Worm (Caenorhabditis elegans) whole organism, mixed stage, embryonic: Measurements from ENCODE around the gene cst-2.
A peak's percentile ranks its signal among the peaks of the same experiment; 100 is the strongest.

Source experiments
- M03D4.4 ChIP-seq: sonication (generic microtip); optimal IDR thresholded peaks from 2 replicates; lab custom pipeline; 2017; ENCODE audit warnings: mild to moderate bottlenecking, missing genetic modification characterization, missing compliant biosample characterization
- bed-3 ChIP-seq: fragments of 200-800 bp; sonication (Bioruptor generic); optimal IDR thresholded peaks from 3 replicates; lab custom pipeline; 2018; ENCODE audit warnings: mild to moderate bottlenecking, missing genetic modification characterization, moderate library complexity, missing compliant biosample characterization
- blmp-1 ChIP-seq: fragments of 150-350 bp; optimal IDR thresholded peaks from 2 replicates; lab custom pipeline; 2014; ENCODE audit warnings: missing biosample characterization, missing genetic modification characterization
- ceh-39 ChIP-seq: fragments of 150-350 bp; optimal IDR thresholded peaks from 2 replicates; lab custom pipeline; 2014; ENCODE audit warnings: missing biosample characterization, missing genetic modification characterization
- ceh-43 ChIP-seq: fragments of 200-800 bp; sonication (Bioruptor generic); optimal IDR thresholded peaks from 2 replicates; lab custom pipeline; 2018; ENCODE audit warnings: mild to moderate bottlenecking, missing genetic modification characterization, moderate library complexity, missing compliant biosample characterization
- ces-1 ChIP-seq: fragments of 150-350 bp; optimal IDR thresholded peaks from 2 replicates; lab custom pipeline; 2014; ENCODE audit warnings: missing biosample characterization, missing genetic modification reagents, missing genetic modification characterization
- cnd-1 ChIP-seq: fragments of 200-800 bp; sonication (Bioruptor generic); optimal IDR thresholded peaks from 2 replicates; lab custom pipeline; 2018; ENCODE audit warnings: mild to moderate bottlenecking, missing genetic modification characterization, missing compliant biosample characterization
- elt-1 ChIP-seq: sonication (generic microtip); optimal IDR thresholded peaks from 2 replicates; lab custom pipeline; 2017; ENCODE audit warnings: missing genetic modification characterization, mild to moderate bottlenecking, missing compliant biosample characterization, antibody characterized with exemption, moderate library complexity, borderline replicate concordance; ENCODE audit not compliant: insufficient read depth
- elt-3 ChIP-seq: fragments of 150-350 bp; optimal IDR thresholded peaks from 2 replicates; lab custom pipeline; 2014; ENCODE audit warnings: missing biosample characterization, missing genetic modification characterization
- flh-1 ChIP-seq: fragments of 200-800 bp; sonication (Bioruptor generic); optimal IDR thresholded peaks from 2 replicates; lab custom pipeline; 2018; ENCODE audit warnings: mild to moderate bottlenecking, missing genetic modification characterization, moderate library complexity, missing compliant biosample characterization
- ham-2 ChIP-seq: fragments of 200-800 bp; sonication (Bioruptor generic); optimal IDR thresholded peaks from 2 replicates; lab custom pipeline; 2018; ENCODE audit warnings: mild to moderate bottlenecking, missing genetic modification characterization, missing compliant biosample characterization
- hlh-1 ChIP-seq: fragments of 150-350 bp; optimal IDR thresholded peaks from 2 replicates; lab custom pipeline; 2014; ENCODE audit warnings: missing biosample characterization, missing genetic modification reagents, missing genetic modification characterization
- lin-13 ChIP-seq: fragments of 150-350 bp; optimal IDR thresholded peaks from 2 replicates; lab custom pipeline; 2014; ENCODE audit warnings: missing biosample characterization, missing genetic modification characterization
- lin-32 ChIP-seq: fragments of 200-800 bp; sonication (Bioruptor generic); optimal IDR thresholded peaks from 2 replicates; lab custom pipeline; 2018; ENCODE audit warnings: mild to moderate bottlenecking, missing genetic modification characterization, missing compliant biosample characterization
- mab-5 ChIP-seq: fragments of 150-350 bp; optimal IDR thresholded peaks from 2 replicates; lab custom pipeline; 2014; ENCODE audit warnings: missing biosample characterization, missing genetic modification characterization
- mls-2 ChIP-seq: sonication (generic microtip); optimal IDR thresholded peaks from 2 replicates; lab custom pipeline; 2016; ENCODE audit warnings: mild to moderate bottlenecking, missing genetic modification characterization, moderate library complexity, missing compliant biosample characterization
- nhr-12 ChIP-seq: fragments of 150-350 bp; optimal IDR thresholded peaks from 2 replicates; lab custom pipeline; 2014; ENCODE audit warnings: missing biosample characterization, missing genetic modification characterization
- nhr-2 ChIP-seq: fragments of 150-350 bp; optimal IDR thresholded peaks from 2 replicates; lab custom pipeline; 2014; ENCODE audit warnings: missing biosample characterization, missing genetic modification characterization
- nhr-237 ChIP-seq: fragments of 150-350 bp; optimal IDR thresholded peaks from 2 replicates; lab custom pipeline; 2014; ENCODE audit warnings: missing biosample characterization, missing genetic modification characterization
- nhr-28 ChIP-seq: fragments of 150-350 bp; optimal IDR thresholded peaks from 2 replicates; lab custom pipeline; 2014; ENCODE audit warnings: missing biosample characterization, missing genetic modification characterization
- nhr-76 ChIP-seq: sonication (generic microtip); optimal IDR thresholded peaks from 2 replicates; lab custom pipeline; 2017; ENCODE audit warnings: missing biosample characterization, missing genetic modification characterization
- pha-4 ChIP-seq: fragments of 150-350 bp; optimal IDR thresholded peaks from 2 replicates; lab custom pipeline; 2018; ENCODE audit warnings: missing biosample characterization, missing genetic modification reagents, missing genetic modification characterization
- snpc-4 ChIP-seq: fragments of 150-350 bp; optimal IDR thresholded peaks from 2 replicates; lab custom pipeline; 2014; ENCODE audit warnings: missing biosample characterization, missing genetic modification characterization
- sptf-1 ChIP-seq: sonication (generic microtip); optimal IDR thresholded peaks from 2 replicates; lab custom pipeline; 2017; ENCODE audit warnings: mild to moderate bottlenecking, missing genetic modification characterization, moderate library complexity, missing compliant biosample characterization
- tbx-8 ChIP-seq: fragments of 200-800 bp; sonication (Bioruptor generic); optimal IDR thresholded peaks from 2 replicates; lab custom pipeline; 2018; ENCODE audit warnings: mild to moderate bottlenecking, missing genetic modification characterization, moderate library complexity, missing compliant biosample characterization
- unc-120 ChIP-seq: sonication (generic microtip); optimal IDR thresholded peaks from 2 replicates; lab custom pipeline; 2017; ENCODE audit warnings: missing genetic modification characterization, missing compliant biosample characterization; ENCODE audit not compliant: poor library complexity, severe bottlenecking
- unc-39 ChIP-seq: fragments of 150-350 bp; optimal IDR thresholded peaks from 2 replicates; lab custom pipeline; 2014; ENCODE audit warnings: missing biosample characterization, missing genetic modification characterization
- ztf-11 ChIP-seq: fragments of 150-350 bp; optimal IDR thresholded peaks from 2 replicates; lab custom pipeline; 2014; ENCODE audit warnings: missing biosample characterization, missing genetic modification characterization

The cst-2 gene

DNA sequence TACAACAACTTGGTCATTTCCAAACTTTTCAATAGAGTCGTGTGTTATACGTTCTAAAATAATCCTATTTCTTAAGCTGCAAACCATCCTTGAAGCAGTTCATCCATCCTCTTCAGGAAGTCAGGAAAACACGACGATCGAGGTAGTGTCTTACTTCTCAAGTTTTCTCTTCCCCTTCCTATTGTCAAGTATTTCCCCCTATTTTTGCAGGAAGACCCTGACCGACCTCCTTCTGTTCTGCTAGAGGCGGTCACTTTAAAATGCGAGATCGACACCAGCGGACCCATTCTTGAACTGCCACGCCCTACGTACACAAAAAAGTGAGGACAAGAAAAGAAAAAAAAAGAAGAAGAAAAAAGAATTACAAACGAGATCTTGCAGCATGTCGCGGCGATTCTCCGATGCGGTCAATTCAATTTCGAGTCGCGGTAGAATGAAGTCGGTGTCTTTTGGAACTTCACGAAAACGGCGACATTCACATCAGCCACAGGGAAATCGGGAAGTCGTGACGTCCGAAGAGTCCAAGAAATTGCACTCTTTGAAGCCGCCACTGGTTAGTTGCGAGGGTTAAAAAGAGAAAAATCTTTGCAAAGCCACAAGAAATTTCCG, 12.9 kb downstream of the cst-2 start:
- TF ChIP-seq M03D4.4 (tag; lab: Kevin White, UChicago) (no peak), ces-1 (peak; percentile 41)

DNA sequence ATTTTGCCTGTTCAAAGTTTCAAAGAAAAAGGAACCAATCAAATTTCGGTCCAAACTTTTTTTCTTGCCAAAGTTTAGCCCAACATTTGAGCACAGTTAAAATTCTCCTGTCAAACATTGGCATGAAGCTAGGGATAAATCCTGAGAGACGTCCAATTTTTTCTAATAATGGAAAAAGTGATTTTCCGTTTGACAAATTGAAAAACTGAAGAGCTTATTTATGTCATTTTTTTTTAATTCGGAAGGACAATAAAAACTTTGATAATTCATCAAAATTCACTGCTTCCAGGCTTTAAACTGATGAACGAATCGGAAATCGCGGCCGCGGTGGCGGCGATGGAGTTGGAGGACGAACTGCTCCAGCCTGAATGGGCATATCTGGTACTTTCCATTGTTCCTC, 15.3 kb downstream of the cst-2 start, which contains the start of gene dop-6:
dop-6 (plus strand) TSS at position 301 of the 400 bp plus-strand sequence.
- no peak for TF ChIP-seq ham-2 (GFP tag; lab: Kevin White, UChicago)
- TF ChIP-seq elt-3 (tag; lab: Kevin White, UChicago): no peak
- TF ChIP-seq sptf-1 (tag; lab: Kevin White, UChicago): no peak
- no peak for TF ChIP-seq elt-1 (tag; lab: Kevin White, UChicago)
- TF ChIP-seq hlh-1: no peak
- TF ChIP-seq M03D4.4 (tag; lab: Kevin White, UChicago): no peak
- TF ChIP-seq nhr-2 (tag; lab: Kevin White, UChicago): no peak
- no peak for TF ChIP-seq ztf-11 (tag; lab: Kevin White, UChicago)
- no peak for TF ChIP-seq blmp-1 (tag; lab: Kevin White, UChicago)

DNA sequence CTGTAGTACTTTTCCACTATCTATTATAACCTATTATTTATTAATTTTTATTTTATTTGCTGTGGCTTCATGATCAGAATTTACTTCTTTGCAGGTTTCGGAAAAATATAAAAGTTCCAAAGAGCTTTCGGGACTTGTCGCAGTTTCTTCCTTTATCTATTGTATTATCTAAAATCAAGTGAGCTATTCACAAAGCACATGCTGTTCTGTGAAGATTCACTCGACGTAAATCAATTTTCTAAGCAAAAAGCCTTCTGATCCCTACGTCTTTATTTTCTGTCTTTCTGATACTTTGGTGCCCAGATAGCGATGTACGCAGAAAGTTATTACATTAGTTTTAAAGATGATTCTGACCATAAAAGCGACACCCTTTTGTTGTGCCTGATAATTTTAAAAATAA, 18.8 kb downstream of the cst-2 start:
- TF ChIP-seq ces-1: peak; percentile 37
- no peak for TF ChIP-seq nhr-237 (tag; lab: Kevin White, UChicago)

DNA sequence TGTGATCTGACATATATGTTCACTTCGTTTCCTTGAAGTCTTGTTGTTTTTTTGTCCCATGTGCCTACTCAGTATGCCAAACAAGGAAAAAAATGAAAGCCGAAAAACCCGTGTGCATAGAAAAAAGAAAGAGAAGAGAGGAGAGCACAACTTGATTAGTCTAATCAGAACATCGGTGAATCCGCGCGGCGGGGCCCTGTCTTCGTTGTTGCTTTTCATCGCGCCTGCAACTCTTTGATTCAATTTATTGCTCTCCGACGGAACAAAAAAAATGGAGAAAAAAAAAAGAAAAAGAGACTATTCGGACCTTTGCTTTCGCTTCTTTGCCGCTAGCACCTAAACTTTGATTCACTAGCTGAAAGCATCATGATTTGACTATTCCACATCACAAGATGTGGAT, 20.9 kb downstream of the cst-2 start:
- TF ChIP-seq bed-3 (no peak), ces-1 (peak; percentile 82)

DNA sequence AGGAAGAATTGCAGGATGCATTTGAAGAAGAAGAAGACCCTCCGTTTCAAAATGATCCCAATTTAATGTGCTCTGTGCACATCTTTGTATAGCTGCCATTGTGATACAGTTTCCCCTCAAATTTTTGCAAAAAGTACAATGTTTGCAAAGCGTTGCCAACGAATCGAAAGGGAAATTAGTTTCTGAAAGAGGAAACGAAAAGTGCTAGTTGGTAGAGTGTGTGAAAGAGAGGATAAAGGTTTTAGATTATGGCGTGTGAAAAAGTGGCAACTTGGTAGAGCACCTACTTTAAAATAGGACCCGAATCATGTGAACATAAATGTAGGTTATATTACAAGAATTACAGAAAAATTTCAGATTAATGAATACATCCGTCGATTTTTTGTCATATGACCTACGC, 24.2 kb downstream of the cst-2 start, which contains the start of gene C52B9.8:
C52B9.8 (minus strand) TSS at position 101 of the 400 bp plus-strand sequence.
- TF ChIP-seq elt-3 (tag; lab: Kevin White, UChicago) (no peak), nhr-28 (no peak)

DNA sequence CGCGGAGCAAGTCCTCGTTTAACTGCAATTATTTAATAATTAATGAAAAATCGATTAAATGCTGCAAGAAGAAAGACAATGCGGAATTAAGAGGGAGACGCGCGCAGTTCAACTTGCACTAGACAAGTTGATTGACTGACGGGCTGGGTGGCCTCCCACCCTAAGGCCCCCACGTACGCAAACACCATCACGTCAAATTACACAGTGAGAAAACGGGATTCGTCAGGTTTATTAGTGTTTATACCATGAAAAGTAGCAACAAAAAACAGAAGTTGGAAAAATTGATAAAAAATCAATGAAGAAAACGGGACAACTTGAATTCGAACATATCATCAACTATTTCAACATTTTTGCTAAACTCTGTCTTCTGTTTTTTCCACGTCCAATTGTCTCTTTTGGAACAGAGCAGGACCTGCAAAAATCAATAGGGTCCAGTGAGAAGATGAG, 28.3 kb downstream of the cst-2 start:
- TF ChIP-seq ceh-43 (GFP tag; lab: Kevin White, UChicago) (peak; percentile 69), lin-13 (tag; lab: Kevin White, UChicago) (peak; percentile 28), nhr-76 (no peak), unc-120 (tag; lab: Kevin White, UChicago) (peak; percentile 14), mab-5 (tag; lab: Kevin White, UChicago) (no peak), mls-2 (tag; lab: Kevin White, UChicago) (peak; percentile 78), ces-1 (peak; percentile 51), elt-3 (tag; lab: Kevin White, UChicago) (no peak), snpc-4 (tag; lab: Kevin White, UChicago) (no peak), sptf-1 (tag; lab: Kevin White, UChicago) (peak; percentile 19), cnd-1 (tag; lab: Kevin White, UChicago) (peak; percentile 10)

DNA sequence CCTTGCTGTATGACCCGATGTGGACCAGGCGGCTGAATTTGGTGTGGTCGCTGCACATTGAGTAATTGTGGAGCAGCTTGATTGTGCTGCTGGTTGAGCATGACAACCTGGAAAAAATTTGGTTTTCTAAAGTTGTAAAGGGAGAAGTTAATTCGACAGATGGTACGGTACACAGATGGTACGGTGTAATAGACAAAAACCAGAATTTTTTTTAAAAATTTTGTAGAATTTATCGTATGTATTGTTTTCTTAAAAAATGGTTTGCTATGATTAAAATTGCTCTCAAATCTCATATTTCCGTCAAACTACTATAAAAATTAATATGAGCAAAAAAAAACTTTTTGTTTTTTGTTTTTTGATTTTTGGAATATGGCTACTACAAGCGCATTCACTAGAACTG, 29.0 kb downstream of the cst-2 start, which contains the start of gene pqn-15:
pqn-15 (minus strand) TSS at position 101 of the 400 bp plus-strand sequence.
- TF ChIP-seq sptf-1 (tag; lab: Kevin White, UChicago): no peak
- no peak for TF ChIP-seq ceh-39 (tag; lab: Kevin White, UChicago)
- no peak for TF ChIP-seq unc-120 (tag; lab: Kevin White, UChicago)
- TF ChIP-seq flh-1 (GFP tag; lab: Kevin White, UChicago): no peak
- TF ChIP-seq mab-5 (tag; lab: Kevin White, UChicago): no peak
- TF ChIP-seq nhr-237 (tag; lab: Kevin White, UChicago): no peak
- TF ChIP-seq tbx-8 (GFP tag; lab: Kevin White, UChicago): no peak
- TF ChIP-seq elt-1 (tag; lab: Kevin White, UChicago): no peak
- no peak for TF ChIP-seq hlh-1
- TF ChIP-seq pha-4 (tag; lab: Kevin White, UChicago): no peak
- TF ChIP-seq lin-32 (GFP tag; lab: Kevin White, UChicago): no peak
- TF ChIP-seq ces-1: no peak
- TF ChIP-seq unc-39: no peak
- TF ChIP-seq ceh-43 (GFP tag; lab: Kevin White, UChicago): no peak
- no peak for TF ChIP-seq blmp-1 (tag; lab: Kevin White, UChicago)
- TF ChIP-seq mls-2 (tag; lab: Kevin White, UChicago): no peak
- TF ChIP-seq ztf-11 (tag; lab: Kevin White, UChicago): no peak
- TF ChIP-seq nhr-12: no peak
- TF ChIP-seq snpc-4 (tag; lab: Kevin White, UChicago): no peak
